Worm (Caenorhabditis elegans) whole organism, L4 larva: ENCODE results near the gene T26G10.5.

ENCODE experiments used
- D1046.2 ChIP-seq: fragments of 200-800 bp; sonication (Bioruptor generic); IDR thresholded peaks from 2 replicates; pipeline ENCODE4 v1.3.6; 2022; ENCODE audit warnings: missing genetic modification characterization, missing compliant biosample characterization
- T20F7.1 ChIP-seq: fragments of 200-800 bp; sonication (Bioruptor generic); optimal IDR thresholded peaks from 2 replicates; lab custom pipeline; 2018; ENCODE audit warnings: mild to moderate bottlenecking, missing genetic modification characterization, missing compliant biosample characterization
- Y105C5A.15 ChIP-seq: fragments of 200-800 bp; sonication (Bioruptor generic); IDR thresholded peaks from 2 replicates; pipeline ENCODE4 v1.3.6; 2022; ENCODE audit warnings: missing genetic modification characterization, missing compliant biosample characterization
- Y5F2A.4 ChIP-seq: fragments of 200-800 bp; sonication (Bioruptor generic); optimal IDR thresholded peaks from 2 replicates; lab custom pipeline; 2018; ENCODE audit warnings: mild to moderate bottlenecking, missing genetic modification characterization, missing compliant biosample characterization
- Y75B8A.6 ChIP-seq: fragments of 200-800 bp; sonication (Bioruptor generic); IDR thresholded peaks from 2 replicates; pipeline ENCODE4 v1.3.6; 2022; ENCODE audit warnings: missing genetic modification reagents, missing genetic modification characterization, missing compliant biosample characterization
- ZK546.5 ChIP-seq, 2 experiments: sonication (generic microtip); optimal IDR thresholded peaks; 2 replicates each; lab custom pipeline; 2017; ENCODE audit warnings: missing biosample characterization in 2 of 2, missing genetic modification characterization in 2 of 2
- arid-1 ChIP-seq: fragments of 200-800 bp; sonication (Bioruptor generic); conservative IDR thresholded peaks from 2 replicates; pipeline ENCODE4 v1.3.6; 2022; ENCODE audit warnings: missing genetic modification reagents, missing genetic modification characterization, missing compliant biosample characterization
- ceh-20 ChIP-seq: fragments of 200-800 bp; sonication (Bioruptor generic); IDR thresholded peaks from 2 replicates; pipeline ENCODE4 v1.3.6; 2022; ENCODE audit warnings: missing genetic modification reagents, missing genetic modification characterization, missing compliant biosample characterization
- ceh-28 ChIP-seq: fragments of 150-350 bp; optimal IDR thresholded peaks from 2 replicates; lab custom pipeline; 2014; ENCODE audit warnings: missing biosample characterization, missing genetic modification reagents, missing genetic modification characterization
- ceh-44 ChIP-seq: fragments of 200-800 bp; sonication (Bioruptor generic); IDR thresholded peaks from 2 replicates; pipeline ENCODE4 v1.3.6; 2022; ENCODE audit warnings: missing genetic modification reagents, missing genetic modification characterization, missing compliant biosample characterization
- ceh-62 ChIP-seq: sonication (generic microtip); optimal IDR thresholded peaks from 2 replicates; lab custom pipeline; 2017; ENCODE audit warnings: missing biosample characterization, missing genetic modification characterization
- ceh-82 ChIP-seq: sonication (generic microtip); optimal IDR thresholded peaks from 2 replicates; lab custom pipeline; 2017; ENCODE audit warnings: missing biosample characterization, missing genetic modification characterization
- ces-1 ChIP-seq: fragments of 150-350 bp; sonication (generic microtip); optimal IDR thresholded peaks from 4 replicates; lab custom pipeline; 2014; ENCODE audit warnings: missing biosample characterization, missing genetic modification reagents, missing genetic modification characterization
- cey-2 ChIP-seq: sonication (generic microtip); optimal IDR thresholded peaks from 3 replicates; lab custom pipeline; 2017; ENCODE audit warnings: missing genetic modification characterization, mild to moderate bottlenecking, missing compliant biosample characterization, antibody characterized with exemption, borderline replicate concordance; ENCODE audit not compliant: insufficient read depth
- ctbp-1 ChIP-seq: fragments of 200-800 bp; sonication (Bioruptor generic); IDR thresholded peaks from 2 replicates; pipeline ENCODE4 v1.3.6; 2022; ENCODE audit warnings: missing genetic modification reagents, missing genetic modification characterization, missing compliant biosample characterization
- daf-12 ChIP-seq: fragments of 150-350 bp; optimal IDR thresholded peaks from 2 replicates; lab custom pipeline; 2014; ENCODE audit warnings: missing biosample characterization, missing genetic modification reagents, missing genetic modification characterization
- dmd-8 ChIP-seq: fragments of 200-800 bp; sonication (Bioruptor generic); IDR thresholded peaks from 2 replicates; pipeline ENCODE4 v1.3.6; 2022; ENCODE audit warnings: missing genetic modification characterization, missing compliant biosample characterization
- dve-1 ChIP-seq: sonication (generic microtip); optimal IDR thresholded peaks from 2 replicates; lab custom pipeline; 2017; ENCODE audit warnings: antibody characterized with exemption, mild to moderate bottlenecking, missing genetic modification characterization, missing compliant biosample characterization; ENCODE audit not compliant: insufficient read depth
- egl-43 ChIP-seq: fragments of 200-800 bp; sonication (Bioruptor generic); IDR thresholded peaks from 2 replicates; pipeline ENCODE4 v1.3.6; 2022; ENCODE audit warnings: missing genetic modification reagents, missing genetic modification characterization, missing compliant biosample characterization
- fkh-10 ChIP-seq: fragments of 150-350 bp; optimal IDR thresholded peaks from 2 replicates; lab custom pipeline; 2014; ENCODE audit warnings: missing biosample characterization, missing genetic modification reagents, missing genetic modification characterization
- hif-1 ChIP-seq, 2 experiments: sonication (generic microtip); optimal IDR thresholded peaks; 2 replicates each; lab custom pipeline; 2016 to 2017; ENCODE audit warnings: missing compliant biosample characterization in 2 of 2, missing genetic modification characterization in 2 of 2, missing genetic modification reagents in 2 of 2, missing genotype in 2 of 2, mild to moderate bottlenecking in 1 of 2
- hlh-11 ChIP-seq: fragments of 200-800 bp; sonication (Bioruptor generic); optimal IDR thresholded peaks from 2 replicates; lab custom pipeline; 2018; ENCODE audit warnings: mild to moderate bottlenecking, missing genetic modification characterization, missing compliant biosample characterization
- hmg-1.1 ChIP-seq: fragments of 200-800 bp; sonication (Bioruptor generic); IDR thresholded peaks from 2 replicates; pipeline ENCODE4 v1.3.6; 2022; ENCODE audit warnings: missing genetic modification reagents, missing genetic modification characterization, missing compliant biosample characterization
- jun-1 ChIP-seq: fragments of 150-350 bp; optimal IDR thresholded peaks from 2 replicates; lab custom pipeline; 2014; ENCODE audit warnings: missing biosample characterization, missing genetic modification reagents, missing genetic modification characterization
- lin-15B ChIP-seq: fragments of 150-350 bp; sonication (generic microtip); optimal IDR thresholded peaks from 3 replicates; lab custom pipeline; 2014; ENCODE audit warnings: missing biosample characterization, missing genetic modification characterization
- lin-29 ChIP-seq: fragments of 200-800 bp; sonication (Bioruptor generic); IDR thresholded peaks from 2 replicates; pipeline ENCODE4 v1.3.6; 2022; ENCODE audit warnings: missing genetic modification reagents, missing genetic modification characterization, missing compliant biosample characterization
- lin-38 ChIP-seq: fragments of 200-800 bp; sonication (Bioruptor generic); IDR thresholded peaks from 2 replicates; pipeline ENCODE4 v1.3.6; 2022; ENCODE audit warnings: missing genetic modification reagents, missing genetic modification characterization, missing compliant biosample characterization
- lin-39 ChIP-seq: fragments of 150-350 bp; optimal IDR thresholded peaks from 2 replicates; lab custom pipeline; 2014; ENCODE audit warnings: missing biosample characterization, missing genetic modification reagents, missing genetic modification characterization
- madf-5 ChIP-seq, 2 experiments: fragments of 200-800 bp; sonication (Bioruptor generic); IDR thresholded peaks; 2 replicates each; pipeline ENCODE4 v1.3.6; 2022; ENCODE audit warnings: missing compliant biosample characterization in 2 of 2, missing genetic modification characterization in 2 of 2
- mdl-1 ChIP-seq, 2 experiments: fragments of 150-350 bp in 1 of 2; sonication (generic microtip) in 1 of 2; optimal IDR thresholded peaks; 2 replicates each; lab custom pipeline; 2014 to 2017; ENCODE audit warnings: missing biosample characterization in 2 of 2, missing genetic modification characterization in 2 of 2
- mdt-29 ChIP-seq: fragments of 200-800 bp; sonication (Bioruptor generic); IDR thresholded peaks from 2 replicates; pipeline ENCODE4 v1.3.6; 2022; ENCODE audit warnings: missing genetic modification reagents, missing genetic modification characterization, missing compliant biosample characterization
- mep-1 ChIP-seq: fragments of 150-350 bp; sonication (generic microtip); optimal IDR thresholded peaks from 3 replicates; lab custom pipeline; 2014; ENCODE audit warnings: missing biosample characterization, missing genetic modification characterization
- mxl-2 ChIP-seq: fragments of 200-800 bp; sonication (Bioruptor generic); conservative IDR thresholded peaks from 2 replicates; pipeline ENCODE4 v1.3.6; 2022; ENCODE audit warnings: missing genetic modification reagents, missing genetic modification characterization, missing compliant biosample characterization
- mxl-3 ChIP-seq: fragments of 200-800 bp; sonication (Bioruptor generic); optimal IDR thresholded peaks from 2 replicates; lab custom pipeline; 2018; ENCODE audit warnings: mild to moderate bottlenecking, missing genetic modification characterization, missing compliant biosample characterization
- nhr-10 ChIP-seq: fragments of 150-350 bp; optimal IDR thresholded peaks from 2 replicates; lab custom pipeline; 2014; ENCODE audit warnings: missing biosample characterization, missing genetic modification characterization
- nhr-102 ChIP-seq: sonication (generic microtip); optimal IDR thresholded peaks from 2 replicates; lab custom pipeline; 2016; ENCODE audit warnings: mild to moderate bottlenecking, missing genetic modification characterization, moderate library complexity, missing compliant biosample characterization
- nhr-41 ChIP-seq: fragments of 200-800 bp; sonication (Bioruptor generic); IDR thresholded peaks from 2 replicates; pipeline ENCODE4 v1.3.6; 2022; ENCODE audit warnings: missing genetic modification reagents, missing genetic modification characterization, missing compliant biosample characterization
- nhr-48 ChIP-seq: sonication (generic microtip); optimal IDR thresholded peaks from 2 replicates; lab custom pipeline; 2016; ENCODE audit warnings: mild to moderate bottlenecking, missing genetic modification characterization, missing compliant biosample characterization
- nhr-76 ChIP-seq: fragments of 150-350 bp; optimal IDR thresholded peaks from 2 replicates; lab custom pipeline; 2014; ENCODE audit warnings: missing biosample characterization, missing genetic modification characterization
- nhr-77 ChIP-seq: fragments of 150-350 bp; optimal IDR thresholded peaks from 2 replicates; lab custom pipeline; 2014; ENCODE audit warnings: missing biosample characterization, missing genetic modification characterization
- pha-4 ChIP-seq, 2 experiments: fragments of 150-350 bp in 1 of 2; fragments of 200-800 bp in 1 of 2; sonication (Bioruptor generic) in 1 of 2; IDR thresholded peaks in 1 of 2; optimal IDR thresholded peaks in 1 of 2; 2 replicates each; pipeline versions ENCODE4 v1.3.6 to Lab custom; 2014 to 2022; ENCODE audit warnings: missing genetic modification characterization in 2 of 2, missing genetic modification reagents in 2 of 2, missing biosample characterization in 1 of 2, missing compliant biosample characterization in 1 of 2
- php-3 ChIP-seq: fragments of 200-800 bp; sonication (Bioruptor generic); IDR thresholded peaks from 2 replicates; pipeline ENCODE4 v1.3.6; 2022; ENCODE audit warnings: missing genetic modification reagents, missing genetic modification characterization, missing compliant biosample characterization
- rbr-2 ChIP-seq: sonication (generic microtip); optimal IDR thresholded peaks from 2 replicates; lab custom pipeline; 2016; ENCODE audit warnings: missing genotype, missing genetic modification characterization, missing compliant biosample characterization
- set-16 ChIP-seq: fragments of 200-800 bp; sonication (Bioruptor generic); IDR thresholded peaks from 2 replicates; pipeline ENCODE4 v1.3.6; 2022; ENCODE audit warnings: missing genetic modification reagents, missing genetic modification characterization, missing compliant biosample characterization
- skn-1 ChIP-seq: fragments of 150-350 bp; optimal IDR thresholded peaks from 2 replicates; lab custom pipeline; 2014; ENCODE audit warnings: missing biosample characterization, missing genetic modification characterization
- snpc-4 ChIP-seq: fragments of 150-350 bp; optimal IDR thresholded peaks from 2 replicates; lab custom pipeline; 2014; ENCODE audit warnings: missing biosample characterization, missing genetic modification characterization
- unc-130 ChIP-seq: sonication (generic microtip); optimal IDR thresholded peaks from 2 replicates; lab custom pipeline; 2016; ENCODE audit warnings: missing genetic modification reagents, missing genetic modification characterization, missing compliant biosample characterization
- unc-62 ChIP-seq, 3 experiments: fragments of 150-350 bp in 1 of 3; sonication (generic microtip); optimal IDR thresholded peaks in 2 of 3; peaks in 1 of 3; 1 replicate in 1 of 3; 2 replicates in 2 of 3; lab custom pipeline; 2014 to 2017; ENCODE audit warnings: missing biosample characterization in 3 of 3, missing genetic modification characterization in 3 of 3, missing genetic modification reagents in 3 of 3, missing genotype in 1 of 3
- ztf-11 ChIP-seq: fragments of 150-350 bp; optimal IDR thresholded peaks from 2 replicates; lab custom pipeline; 2014; ENCODE audit warnings: missing biosample characterization, missing genetic modification characterization
- ztf-7 ChIP-seq: fragments of 150-350 bp; optimal IDR thresholded peaks from 2 replicates; lab custom pipeline; 2014; ENCODE audit warnings: missing biosample characterization, missing genetic modification characterization

The T26G10.5 gene

ce11 chrIII:9406600-9406999, 19.6 kb downstream of the T26G10.5 start, which contains the start of gene T26G10.1:
Gene T26G10.1, minus strand, starts transcription at chrIII:9406641.
- no peak for TF ChIP-seq fkh-10 (GFP tag; lab: Kevin White, UChicago)
- no peak for TF ChIP-seq D1046.2 (GFP tag; lab: Robert Waterston, UW)
- TF ChIP-seq set-16 (GFP tag; lab: Robert Waterston, UW) = no peak
- TF ChIP-seq nhr-10 (tag; lab: Kevin White, UChicago) = no peak
- TF ChIP-seq nhr-41 (GFP tag; lab: Robert Waterston, UW) = no peak
- 0 out of 2 replicates have a peak, but pooled peaks have one; percentile 45 for TF ChIP-seq ceh-20 (GFP tag; lab: Robert Waterston, UW)
- peak; percentile 67 for TF ChIP-seq rbr-2 (tag; lab: Kevin White, UChicago)
- peak; percentile 56; the same call in 1 of the 2 replicates for TF ChIP-seq ctbp-1 (GFP tag; lab: Robert Waterston, UW)
- no peak for TF ChIP-seq lin-39
- peak; percentile 60 for TF ChIP-seq dve-1 (tag; lab: Kevin White, UChicago)
- TF ChIP-seq mdl-1 (tag; optimal IDR thresholded peaks at IDR 0.05; lab: Kevin White, UChicago) = no peak
- TF ChIP-seq cey-2 = no peak
- peak; percentile 42 for TF ChIP-seq unc-130
- TF ChIP-seq hif-1 (tag; optimal IDR thresholded peaks at IDR 0.05; lab: Kevin White, UChicago) = no peak
- TF ChIP-seq ceh-62 (tag; lab: Kevin White, UChicago) = no peak
- no peak for TF ChIP-seq ceh-28 (tag; lab: Kevin White, UChicago)
- TF ChIP-seq madf-5 (GFP tag; IDR thresholded peaks at IDR 0.05; lab: Robert Waterston, UW) = no peak
- 0 out of 2 replicates have a peak, but pooled peaks have one; percentile 16 for TF ChIP-seq lin-29 (GFP tag; lab: Robert Waterston, UW)
- TF ChIP-seq unc-62 (GFP tag; optimal IDR thresholded peaks at IDR 0.05 in 1 of 2; lab: Kevin White, UChicago) = no peak
- no peak for TF ChIP-seq unc-62 (tag; optimal IDR thresholded peaks at IDR 0.05; lab: Kevin White, UChicago)
- TF ChIP-seq mdt-29 (GFP tag; lab: Robert Waterston, UW) = no peak
- no peak for TF ChIP-seq dmd-8
- peak; percentile 67 for TF ChIP-seq mep-1 (tag; lab: Kevin White, UChicago)
- peak; percentile 80 for TF ChIP-seq arid-1 (GFP tag; lab: Robert Waterston, UW)
- no peak for TF ChIP-seq mxl-3 (GFP tag; lab: Kevin White, UChicago)
- TF ChIP-seq egl-43 = no peak
- peak; percentile 71 for TF ChIP-seq hmg-1.1 (GFP tag; lab: Robert Waterston, UW)
- no peak for TF ChIP-seq daf-12 (tag; lab: Kevin White, UChicago)
- TF ChIP-seq ZK546.5 (tag; optimal IDR thresholded peaks at IDR 0.05; lab: Kevin White, UChicago) = no peak
- peak; percentile 59 for TF ChIP-seq hlh-11 (tag; lab: Kevin White, UChicago)
- TF ChIP-seq jun-1 = no peak
- TF ChIP-seq Y5F2A.4 (GFP tag; lab: Kevin White, UChicago) = no peak
- TF ChIP-seq nhr-77 = no peak
- TF ChIP-seq nhr-102 (tag; lab: Kevin White, UChicago) = peak; percentile 39
- no peak for TF ChIP-seq ztf-7 (tag; lab: Kevin White, UChicago)
- TF ChIP-seq lin-15B (tag; lab: Kevin White, UChicago) = peak; percentile 55
- TF ChIP-seq php-3 = peak; percentile 70; the same call in 1 of the 2 replicates
- no peak for TF ChIP-seq ceh-82 (tag; lab: Kevin White, UChicago)
- TF ChIP-seq mxl-2 (GFP tag; lab: Robert Waterston, UW) = no peak
- no peak for TF ChIP-seq ces-1 (GFP tag; lab: Kevin White, UChicago)
- no peak for TF ChIP-seq snpc-4 (tag; lab: Kevin White, UChicago)
- peak; percentile 95 for TF ChIP-seq lin-38
- TF ChIP-seq skn-1 (tag; lab: Kevin White, UChicago) = no peak
- TF ChIP-seq pha-4 (GFP tag; IDR thresholded peaks at IDR 0.05; lab: Robert Waterston, UW) = peak; percentile 58; the same call in 1 of the 2 replicates
- no peak for TF ChIP-seq pha-4 (tag; optimal IDR thresholded peaks at IDR 0.05; lab: Kevin White, UChicago)
- TF ChIP-seq ztf-11 (tag; lab: Kevin White, UChicago) = no peak
- TF ChIP-seq Y75B8A.6 (GFP tag; lab: Robert Waterston, UW) = no peak
- TF ChIP-seq T20F7.1 (GFP tag; lab: Kevin White, UChicago) = peak; percentile 73
- TF ChIP-seq nhr-48 (tag; lab: Kevin White, UChicago) = no peak
- TF ChIP-seq nhr-76 (tag; lab: Kevin White, UChicago) = no peak
- peak; percentile 71; the same call in 1 of the 2 replicates for TF ChIP-seq ceh-44
- no peak for TF ChIP-seq Y105C5A.15 (GFP tag; lab: Robert Waterston, UW)
